Fruit fly (Drosophila melanogaster): ENCODE results near the gene Veneno.

The Veneno gene

DNA sequence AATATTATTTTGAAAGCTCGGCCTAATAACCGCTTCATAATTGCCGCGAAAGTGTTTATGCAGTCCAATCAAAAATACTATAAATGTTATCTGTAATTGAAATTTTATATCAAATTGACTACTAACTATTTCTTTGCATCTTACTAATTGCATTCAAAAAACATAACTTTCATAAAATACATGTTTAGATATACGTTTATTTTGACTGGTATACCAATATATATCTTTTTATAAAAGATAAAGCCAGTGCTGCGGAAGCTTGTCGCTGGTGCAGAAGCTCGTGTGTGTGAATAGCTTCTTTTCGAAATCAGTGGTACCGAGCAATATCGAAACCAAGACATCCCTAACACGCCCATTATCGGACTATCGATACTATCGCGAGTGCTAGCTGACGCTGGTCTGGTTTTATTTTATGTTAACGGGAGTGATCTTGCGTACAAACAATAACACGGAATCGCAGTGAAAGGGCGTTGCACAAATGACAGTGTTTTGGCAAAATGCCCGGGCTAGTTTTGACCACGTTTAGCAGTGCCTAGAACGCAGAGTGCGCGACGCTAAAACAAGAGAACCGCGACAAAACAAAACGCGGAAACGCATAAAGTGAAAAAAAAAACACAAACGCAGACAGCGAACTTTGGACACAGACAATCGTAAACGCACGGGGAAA is 12.8 kb downstream of the Veneno start, which contains the start of gene Atg13:
Atg13 (plus strand) TSS at position 367 of the 667 bp plus-strand sequence.
- TF ChIP-seq CG6792 (GFP tag; optimal IDR thresholded peaks at IDR 0.05): no peak
- TF ChIP-seq fd59A (GFP tag; optimal IDR thresholded peaks at IDR 0.05): no peak
- no peak for TF ChIP-seq acj6 (GFP tag; optimal IDR thresholded peaks at IDR 0.05)
- no peak for TF ChIP-seq CG4318 (GFP tag; optimal IDR thresholded peaks at IDR 0.05)
- no peak for TF ChIP-seq Hr39 (GFP tag; optimal IDR thresholded peaks at IDR 0.05)
- TF ChIP-seq cyc (GFP tag; optimal IDR thresholded peaks at IDR 0.05): peak; percentile 17
- no peak for TF ChIP-seq CG11902 (GFP tag; optimal IDR thresholded peaks at IDR 0.05)
- TF ChIP-seq Smox (GFP tag; optimal IDR thresholded peaks at IDR 0.05): no peak
- no peak for TF ChIP-seq fd85E (GFP tag; optimal IDR thresholded peaks at IDR 0.05)
- peak; percentile 33 for TF ChIP-seq CG3032 (tag; optimal IDR thresholded peaks at IDR 0.05)
- no peak for TF ChIP-seq OdsH (GFP tag; optimal IDR thresholded peaks at IDR 0.05)
- no peak for TF ChIP-seq svp (GFP tag)
- TF ChIP-seq pdm3 (GFP tag; optimal IDR thresholded peaks at IDR 0.05): no peak
- peak; percentile 25 for TF ChIP-seq CG11762 (GFP tag; optimal IDR thresholded peaks at IDR 0.05; ENCODE audit: insufficient read depth)
- TF ChIP-seq achi (GFP tag; optimal IDR thresholded peaks at IDR 0.05): no peak
- no peak; the same call in 2 of the 3 replicates for TF ChIP-seq eg (GFP tag; IDR thresholded peaks at IDR 0.05)
- TF ChIP-seq CG6163 (GFP tag; IDR thresholded peaks at IDR 0.05): peak; percentile 72
- TF ChIP-seq Lpt (GFP tag; optimal IDR thresholded peaks at IDR 0.05): peak; percentile 60
- 0 out of 2 replicates have a peak, but pooled peaks have one; percentile 36 for TF ChIP-seq Gug (GFP tag; IDR thresholded peaks at IDR 0.05)
- peak; percentile 78 for TF ChIP-seq Sox14 (GFP tag; optimal IDR thresholded peaks at IDR 0.05)
- TF ChIP-seq Hr4 (GFP tag; optimal IDR thresholded peaks at IDR 0.05): no peak
- TF ChIP-seq dsx (GFP tag; optimal IDR thresholded peaks at IDR 0.05; ENCODE audit: poor library complexity, severe bottlenecking): no peak
- no peak for TF ChIP-seq Hr38 (GFP tag; optimal IDR thresholded peaks at IDR 0.05)
- TF ChIP-seq esn (GFP tag; optimal IDR thresholded peaks at IDR 0.05): peak; percentile 32
- TF ChIP-seq CG9139 (GFP tag; optimal IDR thresholded peaks at IDR 0.05): peak; percentile 88
- TF ChIP-seq Ets96B (tag; optimal IDR thresholded peaks at IDR 0.05): peak; percentile 46
- peak; percentile 33 for TF ChIP-seq CG31627 (GFP tag; optimal IDR thresholded peaks at IDR 0.05)
- TF ChIP-seq CG8119 (GFP tag; IDR thresholded peaks at IDR 0.05): peak; percentile 89
- TF ChIP-seq topi (GFP tag; optimal IDR thresholded peaks at IDR 0.05): no peak
- TF ChIP-seq Sox102F (GFP tag; optimal IDR thresholded peaks at IDR 0.05): no peak
- TF ChIP-seq Met (GFP tag; optimal IDR thresholded peaks at IDR 0.05): no peak
- peak; percentile 17 to 41 for TF ChIP-seq salr (GFP tag; optimal IDR thresholded peaks at IDR 0.05)
- no peak for TF ChIP-seq dac (GFP tag; optimal IDR thresholded peaks at IDR 0.05)
- no peak for TF ChIP-seq vri (GFP tag; optimal IDR thresholded peaks at IDR 0.05)
- TF ChIP-seq Eip78C (GFP tag): peak; percentile 64
- TF ChIP-seq CG11294 (GFP tag; IDR thresholded peaks at IDR 0.05): no peak
- TF ChIP-seq CG6854 (GFP tag; optimal IDR thresholded peaks at IDR 0.05): peak; percentile 86
- peak; percentile 92 for TF ChIP-seq CG6808 (GFP tag; optimal IDR thresholded peaks at IDR 0.05)
- TF ChIP-seq Blimp-1 (GFP tag; optimal IDR thresholded peaks at IDR 0.05): peak; percentile 26
- no peak for TF ChIP-seq net (GFP tag; optimal IDR thresholded peaks at IDR 0.05)
- no peak for TF ChIP-seq CG3919 (GFP tag; optimal IDR thresholded peaks at IDR 0.05)
- TF ChIP-seq Ets21C (GFP tag; optimal IDR thresholded peaks at IDR 0.05): no peak
- no peak for TF ChIP-seq CG7368 (GFP tag; optimal IDR thresholded peaks at IDR 0.05)
- peak; percentile 72 for TF ChIP-seq CG1621 (tag; optimal IDR thresholded peaks at IDR 0.05)
- TF ChIP-seq spab (GFP tag; optimal IDR thresholded peaks at IDR 0.05): no peak
- peak; percentile 78 for TF ChIP-seq CG15336 (GFP tag; IDR thresholded peaks at IDR 0.05)
- TF ChIP-seq CG34406 (GFP tag; optimal IDR thresholded peaks at IDR 0.05): no peak
- TF ChIP-seq CG16779 (tag; optimal IDR thresholded peaks at IDR 0.05): no peak
- TF ChIP-seq CG8319 (GFP tag; optimal IDR thresholded peaks at IDR 0.05): peak; percentile 83
- no peak for TF ChIP-seq CG10631 (GFP tag; optimal IDR thresholded peaks at IDR 0.05)
- TF ChIP-seq Eip75B (GFP tag; optimal IDR thresholded peaks at IDR 0.05): no peak
- TF ChIP-seq fkh (GFP tag; optimal IDR thresholded peaks at IDR 0.05): no peak
